Fruit fly (Drosophila melanogaster): ENCODE data around the gene CG7054.

- no peak for TF ChIP-seq ttk (optimal IDR thresholded peaks at IDR 0.05)
- no peak for TF ChIP-seq h (optimal IDR thresholded peaks at IDR 0.05)
Measured at dm6 chr3R:22420911-22421310, 43.9 kb upstream of the CG7054 start, which contains the start of the genes Nop56 and mats.

Data from Kc167 (cell line).